Worm (Caenorhabditis elegans) whole organism, L4 larva: ENCODE results near the gene nhr-84.

Experiments used
- F26F4.8 ChIP-seq: fragments of 200-800 bp; sonication (Bioruptor generic); conservative IDR thresholded peaks from 2 replicates; pipeline ENCODE4 v1.3.6; 2022; ENCODE audit warnings: missing genetic modification characterization, missing compliant biosample characterization
- F44E2.7 ChIP-seq: fragments of 200-800 bp; sonication (Bioruptor generic); IDR thresholded peaks from 2 replicates; pipeline ENCODE4 v2.1.2; 2022; ENCODE audit warnings: missing genetic modification characterization, missing compliant biosample characterization
- F49E8.2 ChIP-seq: sonication (generic microtip); optimal IDR thresholded peaks from 2 replicates; lab custom pipeline; 2016; ENCODE audit warnings: missing compliant biosample characterization, mild to moderate bottlenecking, missing genetic modification characterization, borderline replicate concordance
- Y48G9A.11 ChIP-seq: fragments of 200-800 bp; sonication (Bioruptor generic); IDR thresholded peaks from 2 replicates; pipeline ENCODE4 v1.3.6; 2022; ENCODE audit warnings: missing genetic modification reagents, missing genetic modification characterization, missing compliant biosample characterization
- Y5F2A.4 ChIP-seq: fragments of 200-800 bp; sonication (Bioruptor generic); optimal IDR thresholded peaks from 2 replicates; lab custom pipeline; 2018; ENCODE audit warnings: mild to moderate bottlenecking, missing genetic modification characterization, missing compliant biosample characterization
- aly-2 ChIP-seq: sonication (generic microtip); optimal IDR thresholded peaks from 2 replicates; lab custom pipeline; 2018; ENCODE audit warnings: missing biosample characterization, missing genetic modification characterization
- ceh-20 ChIP-seq: fragments of 200-800 bp; sonication (Bioruptor generic); IDR thresholded peaks from 2 replicates; pipeline ENCODE4 v1.3.6; 2022; ENCODE audit warnings: missing genetic modification reagents, missing genetic modification characterization, missing compliant biosample characterization
- ceh-28 ChIP-seq: fragments of 150-350 bp; optimal IDR thresholded peaks from 2 replicates; lab custom pipeline; 2014; ENCODE audit warnings: missing biosample characterization, missing genetic modification reagents, missing genetic modification characterization
- daf-16 ChIP-seq, 3 experiments: sonication (generic microtip); optimal IDR thresholded peaks; 2 replicates each; lab custom pipeline; 2016 to 2017; ENCODE audit warnings: missing genetic modification characterization in 3 of 3, missing genetic modification reagents in 3 of 3, mild to moderate bottlenecking in 2 of 3, missing compliant biosample characterization in 2 of 3, missing biosample characterization in 1 of 3, moderate library complexity in 1 of 3
- daf-19 ChIP-seq: fragments of 200-800 bp; sonication (Bioruptor generic); conservative IDR thresholded peaks from 2 replicates; pipeline ENCODE4 v1.3.6; 2022; ENCODE audit warnings: missing genetic modification characterization, missing compliant biosample characterization
- daf-8 ChIP-seq: fragments of 200-800 bp; sonication (Bioruptor generic); IDR thresholded peaks from 2 replicates; pipeline ENCODE4 v1.3.6; 2022; ENCODE audit warnings: missing genetic modification characterization, missing compliant biosample characterization
- dmd-6 ChIP-seq: fragments of 200-800 bp; sonication (Bioruptor generic); IDR thresholded peaks from 2 replicates; pipeline ENCODE4 v1.3.6; 2022; ENCODE audit warnings: missing genetic modification reagents, missing genetic modification characterization, missing compliant biosample characterization
- dmd-9 ChIP-seq: fragments of 200-800 bp; sonication (Bioruptor generic); IDR thresholded peaks from 2 replicates; pipeline ENCODE4 v1.3.6; 2022; ENCODE audit warnings: missing genetic modification reagents, missing genetic modification characterization, missing compliant biosample characterization
- dpl-1 ChIP-seq: fragments of 150-350 bp; optimal IDR thresholded peaks from 2 replicates; lab custom pipeline; 2014; ENCODE audit warnings: missing biosample characterization, missing genetic modification reagents, missing genetic modification characterization
- duxl-1 ChIP-seq: sonication (generic microtip); optimal IDR thresholded peaks from 2 replicates; lab custom pipeline; 2016; ENCODE audit warnings: mild to moderate bottlenecking, missing genetic modification characterization, moderate library complexity, missing compliant biosample characterization; ENCODE audit not compliant: poor library complexity
- fos-1 ChIP-seq: fragments of 150-350 bp; optimal IDR thresholded peaks from 2 replicates; lab custom pipeline; 2014; ENCODE audit warnings: missing biosample characterization, missing genetic modification characterization
- gei-8 ChIP-seq: fragments of 200-800 bp; sonication (Bioruptor generic); optimal IDR thresholded peaks from 2 replicates; lab custom pipeline; 2018; ENCODE audit warnings: mild to moderate bottlenecking, missing genetic modification characterization, missing compliant biosample characterization
- hlh-11 ChIP-seq: fragments of 200-800 bp; sonication (Bioruptor generic); optimal IDR thresholded peaks from 2 replicates; lab custom pipeline; 2018; ENCODE audit warnings: mild to moderate bottlenecking, missing genetic modification characterization, missing compliant biosample characterization
- lin-1 ChIP-seq: fragments of 200-800 bp; sonication (Bioruptor generic); IDR thresholded peaks from 2 replicates; pipeline ENCODE4 v1.3.6; 2022; ENCODE audit warnings: missing genetic modification reagents, missing genetic modification characterization, missing compliant biosample characterization
- lin-38 ChIP-seq: fragments of 200-800 bp; sonication (Bioruptor generic); IDR thresholded peaks from 2 replicates; pipeline ENCODE4 v1.3.6; 2022; ENCODE audit warnings: missing genetic modification reagents, missing genetic modification characterization, missing compliant biosample characterization
- lin-39 ChIP-seq: fragments of 150-350 bp; optimal IDR thresholded peaks from 2 replicates; lab custom pipeline; 2014; ENCODE audit warnings: missing biosample characterization, missing genetic modification reagents, missing genetic modification characterization
- mdl-1 ChIP-seq, 2 experiments: fragments of 150-350 bp in 1 of 2; sonication (generic microtip) in 1 of 2; optimal IDR thresholded peaks; 2 replicates each; lab custom pipeline; 2014 to 2017; ENCODE audit warnings: missing biosample characterization in 2 of 2, missing genetic modification characterization in 2 of 2
- mdt-29 ChIP-seq: fragments of 200-800 bp; sonication (Bioruptor generic); IDR thresholded peaks from 2 replicates; pipeline ENCODE4 v1.3.6; 2022; ENCODE audit warnings: missing genetic modification reagents, missing genetic modification characterization, missing compliant biosample characterization
- mep-1 ChIP-seq: fragments of 150-350 bp; sonication (generic microtip); optimal IDR thresholded peaks from 3 replicates; lab custom pipeline; 2014; ENCODE audit warnings: missing biosample characterization, missing genetic modification characterization
- mes-2 ChIP-seq: sonication (generic microtip); optimal IDR thresholded peaks from 2 replicates; lab custom pipeline; 2016; ENCODE audit warnings: missing genotype, mild to moderate bottlenecking, missing genetic modification characterization, missing compliant biosample characterization; ENCODE audit not compliant: poor library complexity, severe bottlenecking
- mxl-3 ChIP-seq: fragments of 200-800 bp; sonication (Bioruptor generic); optimal IDR thresholded peaks from 2 replicates; lab custom pipeline; 2018; ENCODE audit warnings: mild to moderate bottlenecking, missing genetic modification characterization, missing compliant biosample characterization
- nhr-102 ChIP-seq: sonication (generic microtip); optimal IDR thresholded peaks from 2 replicates; lab custom pipeline; 2016; ENCODE audit warnings: mild to moderate bottlenecking, missing genetic modification characterization, moderate library complexity, missing compliant biosample characterization
- nhr-11 ChIP-seq: fragments of 150-350 bp; optimal IDR thresholded peaks from 2 replicates; lab custom pipeline; 2014; ENCODE audit warnings: missing biosample characterization, missing genetic modification characterization
- nhr-111 ChIP-seq: fragments of 200-800 bp; sonication (Bioruptor generic); optimal IDR thresholded peaks from 2 replicates; lab custom pipeline; 2018; ENCODE audit warnings: mild to moderate bottlenecking, missing genetic modification characterization, missing compliant biosample characterization
- nhr-28 ChIP-seq: fragments of 150-350 bp; optimal IDR thresholded peaks from 2 replicates; lab custom pipeline; 2014; ENCODE audit warnings: missing biosample characterization, missing genetic modification characterization
- nhr-41 ChIP-seq: fragments of 200-800 bp; sonication (Bioruptor generic); IDR thresholded peaks from 2 replicates; pipeline ENCODE4 v1.3.6; 2022; ENCODE audit warnings: missing genetic modification reagents, missing genetic modification characterization, missing compliant biosample characterization
- nhr-77 ChIP-seq: fragments of 150-350 bp; optimal IDR thresholded peaks from 2 replicates; lab custom pipeline; 2014; ENCODE audit warnings: missing biosample characterization, missing genetic modification characterization
- pha-4 ChIP-seq, 2 experiments: fragments of 150-350 bp in 1 of 2; fragments of 200-800 bp in 1 of 2; sonication (Bioruptor generic) in 1 of 2; IDR thresholded peaks in 1 of 2; optimal IDR thresholded peaks in 1 of 2; 2 replicates each; pipeline versions ENCODE4 v1.3.6 to Lab custom; 2014 to 2022; ENCODE audit warnings: missing genetic modification characterization in 2 of 2, missing genetic modification reagents in 2 of 2, missing biosample characterization in 1 of 2, missing compliant biosample characterization in 1 of 2
- php-3 ChIP-seq: fragments of 200-800 bp; sonication (Bioruptor generic); IDR thresholded peaks from 2 replicates; pipeline ENCODE4 v1.3.6; 2022; ENCODE audit warnings: missing genetic modification reagents, missing genetic modification characterization, missing compliant biosample characterization
- pqm-1 ChIP-seq: sonication (generic microtip); optimal IDR thresholded peaks from 2 replicates; lab custom pipeline; 2017; ENCODE audit warnings: missing biosample characterization, missing genetic modification characterization
- sdz-12 ChIP-seq: fragments of 200-800 bp; sonication (Bioruptor generic); optimal IDR thresholded peaks from 2 replicates; lab custom pipeline; 2018; ENCODE audit warnings: mild to moderate bottlenecking, missing genetic modification characterization, missing compliant biosample characterization
- snpc-1.2 ChIP-seq: fragments of 200-800 bp; sonication (Bioruptor generic); IDR thresholded peaks from 2 replicates; pipeline ENCODE4 v1.3.6; 2022; ENCODE audit warnings: missing genetic modification reagents, missing genetic modification characterization, missing compliant biosample characterization
- snpc-4 ChIP-seq: fragments of 150-350 bp; optimal IDR thresholded peaks from 2 replicates; lab custom pipeline; 2014; ENCODE audit warnings: missing biosample characterization, missing genetic modification characterization
- tag-97 ChIP-seq: fragments of 200-800 bp; sonication (Bioruptor generic); IDR thresholded peaks from 2 replicates; pipeline ENCODE4 v1.3.6; 2022; ENCODE audit warnings: missing genetic modification characterization, missing compliant biosample characterization
- unc-39 ChIP-seq: sonication (generic microtip); optimal IDR thresholded peaks from 2 replicates; lab custom pipeline; 2017; ENCODE audit warnings: missing biosample characterization, missing genetic modification characterization
- unc-62 ChIP-seq, 3 experiments: fragments of 150-350 bp in 1 of 3; sonication (generic microtip); optimal IDR thresholded peaks in 2 of 3; peaks in 1 of 3; 1 replicate in 1 of 3; 2 replicates in 2 of 3; lab custom pipeline; 2014 to 2017; ENCODE audit warnings: missing biosample characterization in 3 of 3, missing genetic modification characterization in 3 of 3, missing genetic modification reagents in 3 of 3, missing genotype in 1 of 3
- zip-11 ChIP-seq: fragments of 200-800 bp; sonication (Bioruptor generic); IDR thresholded peaks from 2 replicates; pipeline ENCODE4 v1.3.6; 2022; ENCODE audit warnings: missing genetic modification characterization, missing compliant biosample characterization
- ztf-11 ChIP-seq: fragments of 150-350 bp; optimal IDR thresholded peaks from 2 replicates; lab custom pipeline; 2014; ENCODE audit warnings: missing biosample characterization, missing genetic modification characterization

Gene nhr-84

ce11 chrV:15921102-15921501 is 41.7 kb upstream of the nhr-84 start, which contains the start of gene cdr-1:
TSS of gene cdr-1 (plus strand) at chrV:15921309.
- TF ChIP-seq pqm-1 (tag; lab: Kevin White, UChicago) (peak; percentile 39), nhr-28 (peak; percentile 93), unc-62 (GFP tag; optimal IDR thresholded peaks at IDR 0.05 in 1 of 2; lab: Kevin White, UChicago) (peak in 1 of 2 experiments; percentile 36), unc-62 (tag; optimal IDR thresholded peaks at IDR 0.05; lab: Kevin White, UChicago) (no peak), lin-1 (GFP tag; lab: Robert Waterston, UW) (no peak)
- TF ChIP-seq, all 104 proteins: peak for 3

- TF ChIP-seq ceh-20 (GFP tag; lab: Robert Waterston, UW) (no peak), sdz-12 (GFP tag; lab: Kevin White, UChicago) (no peak), gei-8 (GFP tag; lab: Kevin White, UChicago) (no peak), lin-1 (GFP tag; lab: Robert Waterston, UW) (no peak), Y5F2A.4 (no peak), ztf-11 (tag; lab: Kevin White, UChicago) (no peak), F26F4.8 (no peak), mes-2 (tag; lab: Kevin White, UChicago) (no peak), dmd-9 (GFP tag; lab: Robert Waterston, UW) (no peak), unc-39 (tag; lab: Kevin White, UChicago) (no peak), snpc-4 (tag; lab: Kevin White, UChicago) (no peak), nhr-102 (tag; lab: Kevin White, UChicago) (no peak), dpl-1 (GFP tag; lab: Kevin White, UChicago) (no peak), nhr-41 (no peak), ceh-28 (tag; lab: Kevin White, UChicago) (no peak), nhr-111 (GFP tag; lab: Kevin White, UChicago) (no peak), snpc-1.2 (GFP tag; lab: Robert Waterston, UW) (no peak), zip-11 (no peak), tag-97 (GFP tag; lab: Robert Waterston, UW) (no peak), daf-8 (GFP tag; lab: Robert Waterston, UW) (no peak)
Measured at ce11 chrV:15920273-15920672, 40.9 kb upstream of the nhr-84 start, which contains the start of gene F35E8.10. TSS of gene F35E8.10 (minus strand) at chrV:15920373.

- no peak for TF ChIP-seq nhr-77 (tag; lab: Kevin White, UChicago)
- no peak for TF ChIP-seq lin-39 (tag; lab: Kevin White, UChicago)
- no peak for TF ChIP-seq Y48G9A.11 (GFP tag; lab: Robert Waterston, UW)
- TF ChIP-seq lin-1 (GFP tag; lab: Robert Waterston, UW) = no peak
Measured at ce11 chrV:15917458-15917857, 38.0 kb upstream of the nhr-84 start, which contains the start of gene F35E8.9. TSS of gene F35E8.9 (minus strand) at chrV:15917558.

ce11 chrV:15915919-15916318 is 36.5 kb upstream of the nhr-84 start, which contains the start of gene gst-38:
TSS of gene gst-38 (minus strand) at chrV:15916070.
- TF ChIP-seq Y5F2A.4 (no peak), zip-11 (no peak), php-3 (GFP tag; lab: Robert Waterston, UW) (no peak), unc-39 (tag; lab: Kevin White, UChicago) (no peak), mxl-3 (peak; percentile 51), duxl-1 (tag; lab: Kevin White, UChicago) (no peak), lin-38 (GFP tag; lab: Robert Waterston, UW) (no peak), F44E2.7 (GFP tag; lab: Robert Waterston, UW) (no peak), mep-1 (tag; lab: Kevin White, UChicago) (no peak), daf-19 (GFP tag; lab: Robert Waterston, UW) (no peak), daf-16 (GFP tag; optimal IDR thresholded peaks at IDR 0.05; lab: Kevin White, UChicago) (no peak), daf-16 (tag; optimal IDR thresholded peaks at IDR 0.05; lab: Kevin White, UChicago) (peak; percentile 79), dmd-6 (GFP tag; lab: Robert Waterston, UW) (peak; percentile 85), mdt-29 (GFP tag; lab: Robert Waterston, UW) (no peak), nhr-102 (tag; lab: Kevin White, UChicago) (no peak), nhr-11 (tag; lab: Kevin White, UChicago) (no peak), fos-1 (tag; lab: Kevin White, UChicago) (no peak), snpc-4 (tag; lab: Kevin White, UChicago) (no peak), aly-2 (no peak), mdl-1 (tag; optimal IDR thresholded peaks at IDR 0.05; lab: Kevin White, UChicago) (no peak), sdz-12 (GFP tag; lab: Kevin White, UChicago) (no peak), F49E8.2 (tag; lab: Kevin White, UChicago) (no peak), tag-97 (GFP tag; lab: Robert Waterston, UW) (no peak), hlh-11 (tag; lab: Kevin White, UChicago) (peak; percentile 32), ztf-11 (tag; lab: Kevin White, UChicago) (no peak), snpc-1.2 (GFP tag; lab: Robert Waterston, UW) (no peak), pha-4 (GFP tag; IDR thresholded peaks at IDR 0.05; lab: Robert Waterston, UW) (no peak), pha-4 (tag; optimal IDR thresholded peaks at IDR 0.05; lab: Kevin White, UChicago) (no peak)
